Fruit fly (Drosophila melanogaster) whole organism: ENCODE data around the gene Mrp5.

Source experiments
- psq ChIP-seq: fragments of >200 bp; optimal IDR thresholded peaks from 2 replicates; lab custom pipeline; 2017
- usp ChIP-seq: fragments of >200 bp; optimal IDR thresholded peaks from 2 replicates; lab custom pipeline; 2017; ENCODE audit warnings: missing biosample characterization, missing genetic modification characterization, mixed read lengths

- no peak for TF ChIP-seq psq (lab: Kevin White, UChicago)
- TF ChIP-seq usp (GFP tag; lab: Kevin White, UChicago) = no peak
These were observed 27.8 kb downstream of the Mrp5 start for dm6 chr3R:19847591-19848256.
